Fruit fly (Drosophila melanogaster): ENCODE data around the gene CG15312.

The CG15312 gene

DNA sequence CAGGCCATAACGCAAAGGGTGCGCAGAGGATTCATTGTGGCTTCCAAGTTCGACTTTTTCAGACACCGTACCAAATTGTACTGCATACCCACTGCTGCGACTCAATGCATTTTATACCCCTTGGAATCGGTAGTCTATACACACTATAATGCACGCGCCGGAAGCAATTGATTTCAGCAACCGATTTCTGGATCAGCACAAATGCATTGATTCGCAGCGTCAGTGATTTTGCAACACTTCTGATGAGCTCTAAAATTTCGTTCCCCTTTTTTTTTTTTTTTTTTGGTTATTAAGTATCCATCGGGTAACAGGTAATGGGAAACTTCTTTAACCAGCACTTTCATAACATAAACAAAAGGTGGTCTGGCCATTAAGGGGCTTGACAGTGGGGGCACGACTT, 18.1 kb downstream of the CG15312 start, which contains the start of gene Yp2:
Yp2 (minus strand) TSS at position 88 of the 400 bp plus-strand sequence.
- TF ChIP-seq z (GFP tag; IDR thresholded peaks at IDR 0.05): no peak

DNA sequence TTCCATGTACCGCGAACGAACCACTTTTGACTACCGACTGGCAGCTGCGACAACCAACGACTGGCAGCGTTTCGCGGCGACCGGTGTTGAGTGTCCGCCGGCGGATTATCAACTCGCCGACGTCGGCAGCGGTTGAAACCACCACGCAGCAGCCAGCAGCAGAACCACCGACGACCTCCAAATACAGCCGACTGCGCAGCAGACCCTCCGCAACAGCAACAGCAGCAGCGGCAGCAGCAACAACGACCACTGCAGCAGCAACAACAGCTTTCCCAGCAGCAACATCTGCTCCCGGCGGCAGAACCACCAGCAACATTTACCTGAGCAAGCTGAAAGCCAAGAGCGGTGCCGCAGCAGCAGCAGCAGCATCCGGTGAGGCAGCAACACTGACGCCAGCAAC, 22.7 kb downstream of the CG15312 start:
- TF ChIP-seq Hmr (GFP tag; optimal IDR thresholded peaks at IDR 0.05) (no peak), Rfx (GFP tag; IDR thresholded peaks at IDR 0.05) (no peak), br (optimal IDR thresholded peaks at IDR 0.05) (no peak), tio (GFP tag; optimal IDR thresholded peaks at IDR 0.05) (no peak), D19B (GFP tag; optimal IDR thresholded peaks at IDR 0.05) (no peak), CG6175 (GFP tag; IDR thresholded peaks at IDR 0.05) (peak; percentile 50; the same call in 1 of the 3 replicates), sens (GFP tag) (peak; percentile 43), Adf1 (GFP tag; IDR thresholded peaks at IDR 0.05) (peak; percentile 79), chinmo (GFP tag; IDR thresholded peaks at IDR 0.05; ENCODE audit: partially characterized antibody) (0 out of 4 replicates have a peak, but pooled peaks have one; percentile 44), CG14014 (GFP tag; IDR thresholded peaks at IDR 0.05) (no peak), ab (GFP tag; optimal IDR thresholded peaks at IDR 0.05) (no peak), wek (GFP tag; optimal IDR thresholded peaks at IDR 0.05) (no peak), CG11504 (tag; optimal IDR thresholded peaks at IDR 0.05) (peak; percentile 98), Hr39 (optimal IDR thresholded peaks at IDR 0.05) (no peak), CG17186 (GFP tag; optimal IDR thresholded peaks at IDR 0.05) (no peak), CoRest (tag; optimal IDR thresholded peaks at IDR 0.05) (no peak), trh (GFP tag; optimal IDR thresholded peaks at IDR 0.05) (no peak), gce (GFP tag; IDR thresholded peaks at IDR 0.05) (no peak), CG3847 (GFP tag; IDR thresholded peaks at IDR 0.05) (no peak), slbo (GFP tag; IDR thresholded peaks at IDR 0.05) (no peak), NC2β (GFP tag; optimal IDR thresholded peaks at IDR 0.05) (no peak), ham (GFP tag; IDR thresholded peaks at IDR 0.05) (no peak), zen (tag; optimal IDR thresholded peaks at IDR 0.05) (no peak), da (GFP tag; optimal IDR thresholded peaks at IDR 0.05) (no peak), B-H1 (GFP tag; IDR thresholded peaks at IDR 0.05) (no peak), CG15601 (tag; optimal IDR thresholded peaks at IDR 0.05) (peak; percentile 75), CG33557 (GFP tag; optimal IDR thresholded peaks at IDR 0.05) (no peak), CG17361 (GFP tag; IDR thresholded peaks at IDR 0.05) (no peak), CG12219 (GFP tag; optimal IDR thresholded peaks at IDR 0.05) (no peak), CG3163 (GFP tag; optimal IDR thresholded peaks at IDR 0.05) (no peak), amos (GFP tag; IDR thresholded peaks at IDR 0.05; ENCODE audit: partially characterized antibody) (no peak), bab2 (GFP tag; optimal IDR thresholded peaks at IDR 0.05) (no peak), Ssrp (tag; optimal IDR thresholded peaks at IDR 0.05) (no peak), CG8765 (GFP tag; IDR thresholded peaks at IDR 0.05) (no peak), mirr (GFP tag; optimal IDR thresholded peaks at IDR 0.05) (no peak), Mes4 (GFP tag; optimal IDR thresholded peaks at IDR 0.05) (no peak), D (optimal IDR thresholded peaks at IDR 0.05) (no peak), D (GFP tag; optimal IDR thresholded peaks at IDR 0.05) (no peak), emc (GFP tag; optimal IDR thresholded peaks at IDR 0.05) (no peak), pfk (GFP tag; optimal IDR thresholded peaks at IDR 0.05) (no peak), CG6683 (GFP tag; optimal IDR thresholded peaks at IDR 0.05) (no peak), h (optimal IDR thresholded peaks at IDR 0.05) (no peak), gsb-n (tag; optimal IDR thresholded peaks at IDR 0.05) (no peak), Scr (GFP tag; IDR thresholded peaks at IDR 0.05; ENCODE audit: partially characterized antibody) (no peak), dmrt99B (tag; optimal IDR thresholded peaks at IDR 0.05) (no peak), CG34224 (GFP tag; IDR thresholded peaks at IDR 0.05; ENCODE audit: partially characterized antibody) (no peak), eyg (GFP tag; optimal IDR thresholded peaks at IDR 0.05) (no peak), CG2120 (GFP tag; optimal IDR thresholded peaks at IDR 0.05) (no peak), klu (GFP tag; IDR thresholded peaks at IDR 0.05) (no peak), CG9932 (GFP tag; IDR thresholded peaks at IDR 0.05) (no peak), CG31441 (GFP tag; IDR thresholded peaks at IDR 0.05) (no peak)
